Fruit fly (Drosophila melanogaster): ENCODE results near the gene CG3301.

The CG3301 gene

dm6 chr3R:21270609-21271143 is 5.4 kb downstream of the CG3301 start:
- TF ChIP-seq Mnt (GFP tag; optimal IDR thresholded peaks at IDR 0.05) (no peak), CG11617 (GFP tag; optimal IDR thresholded peaks at IDR 0.05) (no peak), toe (GFP tag; optimal IDR thresholded peaks at IDR 0.05) (no peak), cnc (optimal IDR thresholded peaks at IDR 0.05) (no peak), ovo (GFP tag; optimal IDR thresholded peaks at IDR 0.05) (no peak), tj (GFP tag; optimal IDR thresholded peaks at IDR 0.05) (no peak), cic (GFP tag; optimal IDR thresholded peaks at IDR 0.05) (no peak), CG14711 (tag; optimal IDR thresholded peaks at IDR 0.05) (no peak), pad (GFP tag; optimal IDR thresholded peaks at IDR 0.05) (no peak), CG12768 (GFP tag; optimal IDR thresholded peaks at IDR 0.05) (no peak), CG33017 (tag; optimal IDR thresholded peaks at IDR 0.05) (no peak), bab1 (GFP tag; optimal IDR thresholded peaks at IDR 0.05) (no peak), Hr96 (GFP tag; optimal IDR thresholded peaks at IDR 0.05) (no peak), kay (GFP tag; ENCODE audit: borderline replicate concordance) (no peak), CG7101 (tag; optimal IDR thresholded peaks at IDR 0.05) (no peak), CG1620 (GFP tag; optimal IDR thresholded peaks at IDR 0.05) (no peak)

DNA sequence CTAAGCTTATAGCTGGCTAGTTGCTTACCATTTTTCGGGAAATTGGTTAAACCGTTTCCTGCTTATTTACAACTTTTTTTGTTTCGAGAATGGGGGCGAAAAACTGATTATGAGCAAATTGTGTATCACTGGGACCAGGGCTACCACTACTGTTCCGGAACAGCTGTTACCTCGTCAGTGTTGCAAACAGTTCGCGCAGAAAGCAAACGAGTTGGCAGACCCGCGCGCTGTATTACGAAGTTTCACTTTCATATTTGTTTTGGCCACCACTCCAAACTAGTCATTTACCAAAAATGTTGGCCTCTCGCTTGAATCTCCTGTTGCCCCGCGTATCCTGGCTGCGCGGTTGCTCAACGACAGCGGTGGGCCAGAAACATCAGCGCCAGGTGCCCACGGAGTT is 6.1 kb downstream of the CG3301 start, which contains the start of the genes AP-2sigma and Idi:
Gene AP-2sigma (minus strand): TSS at position 153 of the 400 bp plus-strand sequence.
Gene Idi (plus strand): TSS at position 204 of the 400 bp plus-strand sequence.
- peak; percentile 22 for TF ChIP-seq CG12768 (GFP tag; optimal IDR thresholded peaks at IDR 0.05)
- TF ChIP-seq pad (GFP tag; optimal IDR thresholded peaks at IDR 0.05) = peak; percentile 58
- no peak for TF ChIP-seq cnc (optimal IDR thresholded peaks at IDR 0.05)
- no peak for TF ChIP-seq Hr96 (GFP tag; optimal IDR thresholded peaks at IDR 0.05)
- peak; percentile 55 for TF ChIP-seq CG1620 (GFP tag; optimal IDR thresholded peaks at IDR 0.05)
- peak; percentile 26 for TF ChIP-seq tj (GFP tag; optimal IDR thresholded peaks at IDR 0.05)
- no peak for TF ChIP-seq ovo (GFP tag; optimal IDR thresholded peaks at IDR 0.05)
- TF ChIP-seq bab1 (GFP tag; optimal IDR thresholded peaks at IDR 0.05) = peak; percentile 31
- no peak for TF ChIP-seq toe (GFP tag; optimal IDR thresholded peaks at IDR 0.05)
- TF ChIP-seq CG14711 (tag; optimal IDR thresholded peaks at IDR 0.05) = peak; percentile 26
- peak; percentile 47 for TF ChIP-seq Clk (GFP tag; optimal IDR thresholded peaks at IDR 0.05)
- peak; percentile 34 for TF ChIP-seq CG11617 (GFP tag; optimal IDR thresholded peaks at IDR 0.05)
- TF ChIP-seq Crg-1 (GFP tag; optimal IDR thresholded peaks at IDR 0.05) = peak; percentile 65
- peak; percentile 55 for TF ChIP-seq Mnt (GFP tag; optimal IDR thresholded peaks at IDR 0.05)
- peak; percentile 28 for TF ChIP-seq CG7045 (GFP tag; optimal IDR thresholded peaks at IDR 0.05)
- TF ChIP-seq CG7101 (tag; optimal IDR thresholded peaks at IDR 0.05) = peak; percentile 51
- no peak for TF ChIP-seq CG5204 (GFP tag; optimal IDR thresholded peaks at IDR 0.05)
- TF ChIP-seq cic (GFP tag; optimal IDR thresholded peaks at IDR 0.05) = peak; percentile 63
- peak; percentile 11 for TF ChIP-seq CG33017 (tag; optimal IDR thresholded peaks at IDR 0.05)
- no peak for TF ChIP-seq kay (GFP tag; ENCODE audit: borderline replicate concordance)

- no peak for TF ChIP-seq CG5204 (GFP tag; optimal IDR thresholded peaks at IDR 0.05)
- peak; percentile 40 for TF ChIP-seq ovo (GFP tag; optimal IDR thresholded peaks at IDR 0.05)
- peak; percentile 63 for TF ChIP-seq toe (GFP tag; optimal IDR thresholded peaks at IDR 0.05)
- TF ChIP-seq CG7101 (tag; optimal IDR thresholded peaks at IDR 0.05) = peak; percentile 61
- peak; percentile 73 for TF ChIP-seq CG1620 (GFP tag; optimal IDR thresholded peaks at IDR 0.05)
- peak; percentile 65 for TF ChIP-seq CG12768 (GFP tag; optimal IDR thresholded peaks at IDR 0.05)
- TF ChIP-seq CG33017 (tag; optimal IDR thresholded peaks at IDR 0.05) = peak; percentile 29
- TF ChIP-seq cnc (optimal IDR thresholded peaks at IDR 0.05) = no peak
- no peak for TF ChIP-seq Clk (GFP tag; optimal IDR thresholded peaks at IDR 0.05)
- TF ChIP-seq CG7045 (GFP tag; optimal IDR thresholded peaks at IDR 0.05) = peak; percentile 19
- TF ChIP-seq kay (GFP tag; ENCODE audit: borderline replicate concordance) = peak; percentile 61
- TF ChIP-seq bab1 (GFP tag; optimal IDR thresholded peaks at IDR 0.05) = peak; percentile 68
- peak; percentile 71 for TF ChIP-seq Mnt (GFP tag; optimal IDR thresholded peaks at IDR 0.05)
- TF ChIP-seq cic (GFP tag; optimal IDR thresholded peaks at IDR 0.05) = peak; percentile 42
- peak; percentile 10 for TF ChIP-seq CG11617 (GFP tag; optimal IDR thresholded peaks at IDR 0.05)
- TF ChIP-seq Crg-1 (GFP tag; optimal IDR thresholded peaks at IDR 0.05) = peak; percentile 80
- TF ChIP-seq Hr96 (GFP tag; optimal IDR thresholded peaks at IDR 0.05) = peak; percentile 72
- peak; percentile 17 for TF ChIP-seq CG14711 (tag; optimal IDR thresholded peaks at IDR 0.05)
- TF ChIP-seq pad (GFP tag; optimal IDR thresholded peaks at IDR 0.05) = peak; percentile 50
- TF ChIP-seq tj (GFP tag; optimal IDR thresholded peaks at IDR 0.05) = peak; percentile 42
Measured at dm6 chr3R:21268873-21269272, 7.2 kb downstream of the CG3301 start, which contains the start of gene Rab1. Rab1 (minus strand) TSS chr3R:21269060.

dm6 chr3R:21267972-21268512 is 8.0 kb downstream of the CG3301 start:
- TF ChIP-seq pad (GFP tag; optimal IDR thresholded peaks at IDR 0.05) (no peak), CG12768 (GFP tag; optimal IDR thresholded peaks at IDR 0.05) (peak; percentile 19), tj (GFP tag; optimal IDR thresholded peaks at IDR 0.05) (no peak), CG7101 (tag; optimal IDR thresholded peaks at IDR 0.05) (no peak), kay (GFP tag; ENCODE audit: borderline replicate concordance) (peak; percentile 32), CG7045 (GFP tag; optimal IDR thresholded peaks at IDR 0.05) (no peak)

- TF ChIP-seq bab1 (GFP tag; optimal IDR thresholded peaks at IDR 0.05) (peak; percentile 1), Hr96 (GFP tag; optimal IDR thresholded peaks at IDR 0.05) (no peak)
Measured at dm6 chr3R:21263177-21263576, 12.9 kb downstream of the CG3301 start.

- no peak for TF ChIP-seq CG1620 (GFP tag; optimal IDR thresholded peaks at IDR 0.05)
- TF ChIP-seq CG14711 (tag; optimal IDR thresholded peaks at IDR 0.05) = no peak
- no peak for TF ChIP-seq cic (GFP tag; optimal IDR thresholded peaks at IDR 0.05)
- TF ChIP-seq tj (GFP tag; optimal IDR thresholded peaks at IDR 0.05) = no peak
- no peak for TF ChIP-seq Crg-1 (GFP tag; optimal IDR thresholded peaks at IDR 0.05)
- no peak for TF ChIP-seq Mnt (GFP tag; optimal IDR thresholded peaks at IDR 0.05)
- TF ChIP-seq Hr96 (GFP tag; optimal IDR thresholded peaks at IDR 0.05) = no peak
- no peak for TF ChIP-seq CG33017 (tag; optimal IDR thresholded peaks at IDR 0.05)
- no peak for TF ChIP-seq CG5204 (GFP tag; optimal IDR thresholded peaks at IDR 0.05)
- TF ChIP-seq Clk (GFP tag; optimal IDR thresholded peaks at IDR 0.05) = no peak
- TF ChIP-seq toe (GFP tag; optimal IDR thresholded peaks at IDR 0.05) = no peak
- TF ChIP-seq bab1 (GFP tag; optimal IDR thresholded peaks at IDR 0.05) = no peak
- TF ChIP-seq CG11617 (GFP tag; optimal IDR thresholded peaks at IDR 0.05) = no peak
- TF ChIP-seq cnc (optimal IDR thresholded peaks at IDR 0.05) = no peak
Measured at dm6 chr3R:21260795-21261194, 15.3 kb downstream of the CG3301 start.

All from whole organism, adult.